Worm (Caenorhabditis elegans): ENCODE results near the gene amx-3.

Gene amx-3

ce11 chrV:20851847-20852386, 51.6 kb downstream of the amx-3 start, which contains the start of gene ndua-1 (continued):
- TF ChIP-seq him-1 (tag; optimal IDR thresholded peaks at IDR 0.05) (no peak), ceh-91 (GFP tag; IDR thresholded peaks at IDR 0.05) (no peak), cebp-2 (GFP tag; IDR thresholded peaks at IDR 0.05) (no peak), ztf-6 (GFP tag; IDR thresholded peaks at IDR 0.05) (no peak), chd-7 (tag; optimal IDR thresholded peaks at IDR 0.05) (no peak), D2030.7 (GFP tag; IDR thresholded peaks at IDR 0.05) (peak; percentile 49), dpff-1 (tag; optimal IDR thresholded peaks at IDR 0.05) (no peak), snpc-1.3 (tag; optimal IDR thresholded peaks at IDR 0.05; ENCODE audit: insufficient read depth) (peak; percentile 17)

DNA sequence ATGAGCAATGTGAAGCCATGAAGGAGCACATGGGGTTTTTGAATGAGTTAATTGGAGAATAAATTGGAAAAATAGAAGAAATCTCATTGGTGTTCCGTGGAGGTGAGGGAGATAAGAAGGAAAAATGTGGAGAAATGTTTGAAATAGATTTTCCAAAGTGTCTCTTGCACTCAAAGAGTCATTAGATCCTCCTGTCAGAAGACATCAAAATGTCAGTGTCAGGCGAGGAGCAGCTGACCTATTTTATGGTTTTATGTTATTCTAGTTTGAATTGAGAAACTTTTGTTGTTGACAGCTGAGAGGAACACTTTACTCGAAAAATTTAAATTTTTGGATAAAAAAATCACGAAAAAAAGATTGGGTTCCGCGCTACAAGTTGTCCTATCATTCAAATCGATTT, 52.9 kb downstream of the amx-3 start, which contains the start of gene clec-264:
clec-264 (minus strand) TSS at position 122 of the 400 bp plus-strand sequence.
- TF ChIP-seq ceh-79 (tag; optimal IDR thresholded peaks at IDR 0.05): no peak
- TF ChIP-seq nfya-1 (tag; optimal IDR thresholded peaks at IDR 0.05; ENCODE audit: borderline replicate concordance, insufficient read depth): no peak
- no peak for TF ChIP-seq egl-44 (GFP tag; IDR thresholded peaks at IDR 0.05)
- no peak for TF ChIP-seq attf-6 (GFP tag; IDR thresholded peaks at IDR 0.05)
- no peak for TF ChIP-seq xnd-1 (tag; optimal IDR thresholded peaks at IDR 0.05)
- no peak for TF ChIP-seq Y79H2A.3 (GFP tag; conservative IDR thresholded peaks at IDR 0.05)
- no peak for TF ChIP-seq nhr-80 (tag; optimal IDR thresholded peaks at IDR 0.05)
- no peak for TF ChIP-seq lin-35 (GFP tag; optimal IDR thresholded peaks at IDR 0.05)
- no peak for TF ChIP-seq attf-5 (GFP tag; optimal IDR thresholded peaks at IDR 0.05)
